Worm (Caenorhabditis elegans) whole organism, L2 larva: ENCODE measurements around the gene srxa-7.

Source experiments
- nhr-11 ChIP-seq: fragments of 150-350 bp; optimal IDR thresholded peaks from 2 replicates; lab custom pipeline; 2014; ENCODE audit warnings: missing biosample characterization, missing genetic modification characterization
- nhr-237 ChIP-seq: fragments of 150-350 bp; optimal IDR thresholded peaks from 2 replicates; lab custom pipeline; 2014; ENCODE audit warnings: missing biosample characterization, missing genetic modification characterization
- unc-55 ChIP-seq: fragments of 150-350 bp; sonication (generic microtip); optimal IDR thresholded peaks from 3 replicates; lab custom pipeline; 2014; ENCODE audit warnings: missing biosample characterization, missing genetic modification reagents, missing genetic modification characterization

DNA sequence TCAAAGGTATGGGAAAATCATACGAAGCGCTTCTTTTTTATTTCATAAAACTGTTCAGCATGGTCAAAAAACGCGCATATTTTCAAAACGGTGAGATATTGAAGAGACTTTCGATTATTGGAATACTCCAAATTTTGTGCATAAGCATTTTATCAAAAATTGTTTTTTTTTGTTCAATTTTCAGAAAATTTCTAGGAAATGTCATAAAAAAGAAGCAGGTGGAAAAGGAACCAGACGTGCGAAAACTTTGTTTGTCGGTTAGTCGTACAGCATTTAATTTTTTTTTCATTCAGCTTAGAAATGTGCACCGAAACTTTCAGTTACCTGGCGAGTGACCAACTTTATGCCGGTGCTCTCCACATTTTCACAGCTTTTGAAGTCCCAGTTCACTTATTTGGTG, 26.1 kb downstream of the srxa-7 start, which contains the start of gene srh-167:
- TF ChIP-seq nhr-11 (tag; lab: Kevin White, UChicago) (no peak), nhr-237 (no peak), unc-55 (GFP tag; lab: Kevin White, UChicago) (no peak)
